Worm (Caenorhabditis elegans): ENCODE data around the gene F55C9.14.
"Not testable (repeated sequence)": the region's sequence is repeated elsewhere in the genome, so short reads cannot be mapped to it uniquely, and the experiment has no call there.

The F55C9.14 gene

ce11 chrV:19312975-19313374 lies 13.6 kb downstream of the F55C9.14 start, which contains the start of gene fbxb-64:
Gene fbxb-64 (plus strand): TSS chrV:19313275.
- TF ChIP-seq elt-1 (tag; optimal IDR thresholded peaks at IDR 0.05) = no peak
- no peak for TF ChIP-seq C34F6.9 (tag; optimal IDR thresholded peaks at IDR 0.05)
- TF ChIP-seq lin-11 (tag; optimal IDR thresholded peaks at IDR 0.05) = no peak

ce11 chrV:19317058-19317457 lies 17.7 kb downstream of the F55C9.14 start, which contains the start of gene srh-208:
Gene srh-208 (plus strand): TSS chrV:19317358.
- TF ChIP-seq mbf-1, elt-3, nhr-25 (tag; optimal IDR thresholded peaks at IDR 0.05): not testable (repeated sequence)

ce11 chrV:19319460-19319995 lies 20.2 kb downstream of the F55C9.14 start, which contains the start of gene C43D7.7:
Gene C43D7.7 (minus strand): TSS chrV:19319510.
- peak; percentile 38 for TF ChIP-seq fos-1 (tag; optimal IDR thresholded peaks at IDR 0.05)
- no peak for TF ChIP-seq ZK546.5 (tag; optimal IDR thresholded peaks at IDR 0.05)

ce11 chrV:19320385-19320784 lies 21.0 kb downstream of the F55C9.14 start, which contains the start of gene sdz-6:
Gene sdz-6 (plus strand): TSS chrV:19320613.
- TF ChIP-seq nhr-10 (tag; optimal IDR thresholded peaks at IDR 0.05) = no peak
- no peak for TF ChIP-seq ztf-1 (GFP tag; conservative IDR thresholded peaks at IDR 0.05)
- no peak for TF ChIP-seq ztf-11 (tag; optimal IDR thresholded peaks at IDR 0.05)
- no peak for TF ChIP-seq Y55F3AM.14 (GFP tag; optimal IDR thresholded peaks at IDR 0.05)
- no peak for TF ChIP-seq nhr-12 (tag; optimal IDR thresholded peaks at IDR 0.05)
- no peak for TF ChIP-seq mbf-1 (tag; optimal IDR thresholded peaks at IDR 0.05)
- TF ChIP-seq sma-3 (GFP tag; optimal IDR thresholded peaks at IDR 0.05) = no peak
- TF ChIP-seq lin-13 (GFP tag; optimal IDR thresholded peaks at IDR 0.05) = no peak
- no peak for TF ChIP-seq ceh-82 (tag; optimal IDR thresholded peaks at IDR 0.05)
- TF ChIP-seq unc-55 (GFP tag; optimal IDR thresholded peaks at IDR 0.05) = no peak
- TF ChIP-seq fos-1 (tag; optimal IDR thresholded peaks at IDR 0.05) = no peak
- no peak for TF ChIP-seq gmeb-1 (tag; optimal IDR thresholded peaks at IDR 0.05)
- no peak for TF ChIP-seq nhr-77 (tag; optimal IDR thresholded peaks at IDR 0.05)
- no peak for TF ChIP-seq ceh-16 (tag; optimal IDR thresholded peaks at IDR 0.05)
- no peak for TF ChIP-seq ZK546.5 (tag; optimal IDR thresholded peaks at IDR 0.05)

- no peak for TF ChIP-seq mbf-1 (tag; optimal IDR thresholded peaks at IDR 0.05)
- no peak for TF ChIP-seq C34F6.9 (tag; optimal IDR thresholded peaks at IDR 0.05)
- TF ChIP-seq dmd-4 (tag; optimal IDR thresholded peaks at IDR 0.05) = no peak
- no peak for TF ChIP-seq peb-1 (tag; optimal IDR thresholded peaks at IDR 0.05)
- no peak for TF ChIP-seq unc-55 (GFP tag; optimal IDR thresholded peaks at IDR 0.05)
- no peak for TF ChIP-seq ceh-82 (tag; optimal IDR thresholded peaks at IDR 0.05)
- no peak for TF ChIP-seq unc-62 (GFP tag; optimal IDR thresholded peaks at IDR 0.05)
- no peak for TF ChIP-seq lin-13 (GFP tag; optimal IDR thresholded peaks at IDR 0.05)
- TF ChIP-seq ztf-11 (tag; optimal IDR thresholded peaks at IDR 0.05) = no peak
- no peak for TF ChIP-seq skn-1 (tag; optimal IDR thresholded peaks at IDR 0.05)
- TF ChIP-seq ceh-16 (tag; optimal IDR thresholded peaks at IDR 0.05) = no peak
- TF ChIP-seq blmp-1 (tag; optimal IDR thresholded peaks at IDR 0.05; ENCODE audit: insufficient read depth) = no peak
- no peak for TF ChIP-seq fos-1 (tag; optimal IDR thresholded peaks at IDR 0.05)
- no peak for TF ChIP-seq unc-39 (tag; optimal IDR thresholded peaks at IDR 0.05)
- no peak for TF ChIP-seq F13H6.1 (tag; optimal IDR thresholded peaks at IDR 0.05)
Measured at ce11 chrV:19322387-19322786, 23.0 kb downstream of the F55C9.14 start, which contains the start of gene C43D7.4. Gene C43D7.4 (minus strand): TSS chrV:19322487.

- TF ChIP-seq nhr-23 (tag; optimal IDR thresholded peaks at IDR 0.05) (no peak), sma-9 (GFP tag; optimal IDR thresholded peaks at IDR 0.05) (no peak), sma-9 (tag; optimal IDR thresholded peaks at IDR 0.05) (no peak), ztf-4 (tag; optimal IDR thresholded peaks at IDR 0.05) (no peak), nhr-11 (tag; optimal IDR thresholded peaks at IDR 0.05) (no peak), elt-1 (tag; optimal IDR thresholded peaks at IDR 0.05) (no peak), ZK546.5 (tag; optimal IDR thresholded peaks at IDR 0.05) (no peak), nhr-237 (tag; optimal IDR thresholded peaks at IDR 0.05) (no peak), nhr-12 (tag; optimal IDR thresholded peaks at IDR 0.05) (no peak), nhr-129 (tag; optimal IDR thresholded peaks at IDR 0.05) (no peak), R02D3.7 (tag; optimal IDR thresholded peaks at IDR 0.05) (no peak), unc-62 (GFP tag; optimal IDR thresholded peaks at IDR 0.05) (no peak)
Measured at ce11 chrV:19325436-19325835, 26.1 kb downstream of the F55C9.14 start.

All from whole organism, L2 larva.